Fruit fly (Drosophila melanogaster) whole organism, pupa: ENCODE results near the gene CG33322.

Source experiments
- CG12605 ChIP-seq: fragments of 200-800 bp; sonication (Bioruptor generic); IDR thresholded peaks from 2 replicates; pipeline ENCODE4 v1.3.6; 2022; ENCODE audit warnings: missing biosample characterization, missing genetic modification characterization
- CG15710 ChIP-seq: fragments of 200-800 bp; sonication (Bioruptor generic); optimal IDR thresholded peaks from 2 replicates; lab custom pipeline; 2018; ENCODE audit warnings: missing biosample characterization, mild to moderate bottlenecking, missing genetic modification characterization, moderate library complexity
- CG32121 ChIP-seq: fragments of 200-800 bp; sonication (Bioruptor generic); IDR thresholded peaks from 2 replicates; pipeline ENCODE4 v1.3.6; 2022; ENCODE audit warnings: missing biosample characterization, missing genetic modification characterization
- CG9948 ChIP-seq: fragments of 200-800 bp; sonication (Bioruptor generic); optimal IDR thresholded peaks from 2 replicates; lab custom pipeline; 2018; ENCODE audit warnings: missing biosample characterization, mild to moderate bottlenecking, missing genetic modification characterization, moderate library complexity
- D1 ChIP-seq: fragments of 200-800 bp; sonication (Bioruptor generic); optimal IDR thresholded peaks from 2 replicates; lab custom pipeline; 2018; ENCODE audit warnings: missing biosample characterization, mild to moderate bottlenecking, missing genetic modification characterization, moderate library complexity
- Ets98B ChIP-seq: fragments of 200-800 bp; sonication (Bioruptor generic); IDR thresholded peaks from 2 replicates; pipeline ENCODE4 v1.3.6; 2022; ENCODE audit warnings: missing biosample characterization, missing genetic modification characterization
- Pif1B ChIP-seq: fragments of 200-800 bp; sonication (Bioruptor generic); optimal IDR thresholded peaks from 3 replicates; lab custom pipeline; 2016; ENCODE audit warnings: missing biosample characterization, missing genetic modification characterization
- Snoo ChIP-seq: fragments of 200-800 bp; sonication (Bioruptor generic); optimal IDR thresholded peaks from 3 replicates; lab custom pipeline; 2017; ENCODE audit warnings: missing biosample characterization, mild to moderate bottlenecking, missing genetic modification characterization, inconsistent platforms
- fd96Ca ChIP-seq: fragments of 200-800 bp; sonication (Bioruptor generic); IDR thresholded peaks from 3 replicates; pipeline ENCODE4 v1.3.6; 2022; ENCODE audit warnings: missing biosample characterization, missing genetic modification characterization
- gl ChIP-seq: fragments of 200-800 bp; sonication (Bioruptor generic); optimal IDR thresholded peaks from 2 replicates; lab custom pipeline; 2018; ENCODE audit warnings: missing biosample characterization, mild to moderate bottlenecking, missing genetic modification characterization

DNA sequence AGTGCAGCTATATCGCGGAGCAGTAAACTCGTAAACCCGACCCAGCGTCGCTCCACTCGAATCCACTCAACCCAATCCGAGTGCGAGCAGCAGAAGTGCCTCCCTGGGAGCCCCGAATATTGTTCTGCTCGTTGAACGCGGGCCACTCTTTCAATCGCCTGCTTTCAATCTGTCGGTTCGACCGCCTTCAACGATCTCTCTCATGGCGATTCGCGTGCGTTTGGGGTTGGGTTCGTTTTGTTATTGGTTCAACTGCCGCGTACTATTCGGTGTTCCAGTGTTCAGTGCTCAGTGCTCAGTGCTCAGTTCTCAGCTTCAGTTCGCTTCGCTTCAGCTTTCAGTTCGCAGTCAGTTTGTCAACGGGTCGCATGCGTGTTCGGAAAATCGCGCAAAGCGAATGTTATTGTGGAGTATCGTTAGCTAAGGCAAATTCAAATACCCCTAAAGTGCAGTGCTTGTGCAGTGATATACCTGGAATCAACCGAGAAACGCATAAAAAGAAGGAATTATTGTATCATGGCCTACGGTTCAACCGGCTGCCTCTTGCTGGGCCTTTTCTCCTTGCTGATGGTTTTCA is 24.5 kb upstream of the CG33322 start, which contains the start of gene CG31676:
- TF ChIP-seq D1 (no peak), CG12605 (GFP tag; lab: Robert Waterston, UW) (no peak), CG9948 (tag; lab: Kevin White, UChicago) (no peak), Ets98B (GFP tag; lab: Robert Waterston, UW) (no peak; the same call in 1 of the 2 replicates), Pif1B (GFP tag; lab: Kevin White, UChicago) (no peak), gl (no peak), CG15710 (no peak), fd96Ca (GFP tag; lab: Robert Waterston, UW) (no peak), Snoo (tag; lab: Kevin White, UChicago) (no peak), CG32121 (no peak)
